Worm (Caenorhabditis elegans): ENCODE data around the gene dnpp-1.

dnpp-1 gene

ce11 chrIII:5840277-5840676, 23.3 kb downstream of the dnpp-1 start:
- TF ChIP-seq scrt-1 (GFP tag; IDR thresholded peaks at IDR 0.05) = no peak
- no peak for TF ChIP-seq sea-1 (GFP tag; conservative IDR thresholded peaks at IDR 0.05)
- no peak for TF ChIP-seq pes-1 (GFP tag; IDR thresholded peaks at IDR 0.05)
- TF ChIP-seq flt-1 (GFP tag; IDR thresholded peaks at IDR 0.05) = no peak
- TF ChIP-seq ceh-36 (tag; optimal IDR thresholded peaks at IDR 0.05) = no peak
- no peak for TF ChIP-seq hmg-4 (GFP tag; optimal IDR thresholded peaks at IDR 0.05)
- TF ChIP-seq ets-7 (tag; optimal IDR thresholded peaks at IDR 0.05) = no peak
- no peak for TF ChIP-seq hmbx-1 (tag; optimal IDR thresholded peaks at IDR 0.05)
- TF ChIP-seq ama-1 (optimal IDR thresholded peaks at IDR 0.05) = no peak
- no peak for TF ChIP-seq hnd-1 (tag; optimal IDR thresholded peaks at IDR 0.05)
- TF ChIP-seq F13C5.2 (tag; optimal IDR thresholded peaks at IDR 0.05) = no peak
- no peak for TF ChIP-seq aly-1 (tag; optimal IDR thresholded peaks at IDR 0.05)

ce11 chrIII:5839598-5839997, 24.0 kb downstream of the dnpp-1 start:
- TF ChIP-seq ama-1 (optimal IDR thresholded peaks at IDR 0.05) (no peak), scrt-1 (GFP tag; IDR thresholded peaks at IDR 0.05) (no peak), tra-4 (tag; optimal IDR thresholded peaks at IDR 0.05) (no peak), ets-7 (tag; optimal IDR thresholded peaks at IDR 0.05) (no peak)

- no peak for TF ChIP-seq aly-1 (tag; optimal IDR thresholded peaks at IDR 0.05)
- TF ChIP-seq hnd-1 (tag; optimal IDR thresholded peaks at IDR 0.05) = no peak
- no peak for TF ChIP-seq F13C5.2 (tag; optimal IDR thresholded peaks at IDR 0.05)
These were observed 24.5 kb downstream of the dnpp-1 start for ce11 chrIII:5839147-5839546.

- no peak for TF ChIP-seq hmg-4 (GFP tag; optimal IDR thresholded peaks at IDR 0.05)
- no peak for TF ChIP-seq ceh-36 (tag; optimal IDR thresholded peaks at IDR 0.05)
- TF ChIP-seq tra-4 (tag; optimal IDR thresholded peaks at IDR 0.05) = no peak
- no peak for TF ChIP-seq B0310.2 (tag; optimal IDR thresholded peaks at IDR 0.05)
- TF ChIP-seq pes-1 (GFP tag; IDR thresholded peaks at IDR 0.05) = no peak
- no peak for TF ChIP-seq hmbx-1 (tag; optimal IDR thresholded peaks at IDR 0.05)
- no peak for TF ChIP-seq ama-1 (optimal IDR thresholded peaks at IDR 0.05)
- no peak for TF ChIP-seq sea-1 (GFP tag; conservative IDR thresholded peaks at IDR 0.05)
- TF ChIP-seq tbx-37 (GFP tag; conservative IDR thresholded peaks at IDR 0.05) = no peak
- no peak for TF ChIP-seq scrt-1 (GFP tag; IDR thresholded peaks at IDR 0.05)
- no peak for TF ChIP-seq tbx-11 (GFP tag; IDR thresholded peaks at IDR 0.05)
- TF ChIP-seq ceh-13 (GFP tag; optimal IDR thresholded peaks at IDR 0.05) = no peak
- no peak for TF ChIP-seq F13C5.2 (tag; optimal IDR thresholded peaks at IDR 0.05)
These were observed 25.2 kb downstream of the dnpp-1 start for ce11 chrIII:5838159-5839046.

ce11 chrIII:5836816-5837215, 26.8 kb downstream of the dnpp-1 start, which contains the start of gene W04D12.1:
Gene W04D12.1, plus strand, starts transcription at chrIII:5836926.
- TF ChIP-seq hnd-1 (tag; optimal IDR thresholded peaks at IDR 0.05) = no peak
- no peak for TF ChIP-seq tra-4 (tag; optimal IDR thresholded peaks at IDR 0.05)

ce11 chrIII:5836261-5836660, 27.3 kb downstream of the dnpp-1 start:
- TF ChIP-seq aly-1 (tag; optimal IDR thresholded peaks at IDR 0.05) (no peak), pes-1 (GFP tag; IDR thresholded peaks at IDR 0.05) (no peak), tbx-37 (GFP tag; conservative IDR thresholded peaks at IDR 0.05) (no peak), tbx-11 (GFP tag; IDR thresholded peaks at IDR 0.05) (no peak), tra-4 (tag; optimal IDR thresholded peaks at IDR 0.05) (no peak), sea-1 (GFP tag; conservative IDR thresholded peaks at IDR 0.05) (no peak), ama-1 (optimal IDR thresholded peaks at IDR 0.05) (no peak), hmbx-1 (tag; optimal IDR thresholded peaks at IDR 0.05) (no peak), F13C5.2 (tag; optimal IDR thresholded peaks at IDR 0.05) (no peak), flt-1 (GFP tag; IDR thresholded peaks at IDR 0.05) (no peak), hmg-4 (GFP tag; optimal IDR thresholded peaks at IDR 0.05) (no peak), B0310.2 (tag; optimal IDR thresholded peaks at IDR 0.05) (no peak), ceh-36 (tag; optimal IDR thresholded peaks at IDR 0.05) (no peak), ets-7 (tag; optimal IDR thresholded peaks at IDR 0.05) (no peak), hnd-1 (tag; optimal IDR thresholded peaks at IDR 0.05) (no peak), scrt-1 (GFP tag; IDR thresholded peaks at IDR 0.05) (no peak), ceh-13 (GFP tag; optimal IDR thresholded peaks at IDR 0.05) (no peak)

- TF ChIP-seq flt-1 (GFP tag; IDR thresholded peaks at IDR 0.05) = no peak
These were observed 28.3 kb downstream of the dnpp-1 start for ce11 chrIII:5835163-5835871.

ce11 chrIII:5834663-5835062, 28.9 kb downstream of the dnpp-1 start:
- TF ChIP-seq F13C5.2 (tag; optimal IDR thresholded peaks at IDR 0.05) = no peak
- no peak for TF ChIP-seq B0310.2 (tag; optimal IDR thresholded peaks at IDR 0.05)
- TF ChIP-seq tbx-11 (GFP tag; IDR thresholded peaks at IDR 0.05) = no peak
- no peak for TF ChIP-seq hmg-4 (GFP tag; optimal IDR thresholded peaks at IDR 0.05)
- no peak for TF ChIP-seq tbx-37 (GFP tag; conservative IDR thresholded peaks at IDR 0.05)
- no peak for TF ChIP-seq tra-4 (tag; optimal IDR thresholded peaks at IDR 0.05)
- TF ChIP-seq ets-7 (tag; optimal IDR thresholded peaks at IDR 0.05) = no peak
- no peak for TF ChIP-seq hnd-1 (tag; optimal IDR thresholded peaks at IDR 0.05)

All from whole organism, early embryonic.